Fruit fly (Drosophila melanogaster) whole organism, embryonic: ENCODE measurements around the gene CG5968.

Experiments used
- ATbp ChIP-seq: fragments of 200-800 bp; sonication (Bioruptor generic); optimal IDR thresholded peaks from 2 replicates; lab custom pipeline; 2017; ENCODE audit warnings: missing biosample characterization, mild to moderate bottlenecking, missing genetic modification characterization, missing genetic modification reagents
- Blimp-1 ChIP-seq: fragments of 200-800 bp; sonication (Bioruptor generic); optimal IDR thresholded peaks from 3 replicates; lab custom pipeline; 2018; ENCODE audit warnings: missing biosample characterization, missing genetic modification characterization, mild to moderate bottlenecking, moderate library complexity, missing genetic modification reagents
- CG10209 ChIP-seq: fragments of 200-800 bp; sonication (Bioruptor generic); optimal IDR thresholded peaks from 3 replicates; lab custom pipeline; 2017; ENCODE audit warnings: missing biosample characterization, mild to moderate bottlenecking, missing genetic modification characterization, missing genetic modification reagents
- CG10267 ChIP-seq: fragments of 200-800 bp; sonication (Bioruptor generic); optimal IDR thresholded peaks from 2 replicates; lab custom pipeline; 2018; ENCODE audit warnings: missing biosample characterization, mild to moderate bottlenecking, missing genetic modification characterization, moderate library complexity
- CG11696 ChIP-seq: fragments of 200-800 bp; sonication (Bioruptor generic); IDR thresholded peaks from 2 replicates; pipeline ENCODE4 v1.3.6; 2022; ENCODE audit warnings: missing biosample characterization, missing genetic modification characterization
- CG12104 ChIP-seq: fragments of 200-800 bp; sonication (Bioruptor generic); optimal IDR thresholded peaks from 3 replicates; lab custom pipeline; 2016; ENCODE audit warnings: missing biosample characterization, missing genetic modification characterization
- CG15011 ChIP-seq: fragments of 200-800 bp; sonication (Bioruptor generic); optimal IDR thresholded peaks from 3 replicates; lab custom pipeline; 2018; ENCODE audit warnings: missing biosample characterization, mild to moderate bottlenecking, missing genetic modification characterization
- CG15696 ChIP-seq: fragments of 200-800 bp; sonication (Bioruptor generic); optimal IDR thresholded peaks from 2 replicates; lab custom pipeline; 2019; ENCODE audit warnings: missing biosample characterization, mild to moderate bottlenecking, missing genetic modification characterization, moderate library complexity
- CG16813 ChIP-seq: fragments of 200-800 bp; sonication (Bioruptor generic); IDR thresholded peaks from 3 replicates; pipeline ENCODE4 v1.3.6; 2022; ENCODE audit warnings: missing biosample characterization, missing genetic modification characterization; ENCODE audit not compliant: partially characterized antibody
- CG16863 ChIP-seq: fragments of 200-800 bp; sonication (Bioruptor generic); optimal IDR thresholded peaks from 3 replicates; lab custom pipeline; 2016; ENCODE audit warnings: missing biosample characterization, missing genetic modification characterization
- CG17328 ChIP-seq: fragments of 200-800 bp; sonication (Bioruptor generic); IDR thresholded peaks from 2 replicates; pipeline ENCODE4 v1.3.6; 2022; ENCODE audit warnings: missing biosample characterization, missing genetic modification characterization
- CG17361 ChIP-seq: fragments of 200-800 bp; sonication (Bioruptor generic); IDR thresholded peaks from 3 replicates; pipeline ENCODE4 v1.3.6; 2022; ENCODE audit warnings: missing biosample characterization, missing genetic modification characterization
- CG18262 ChIP-seq: fragments of 200-800 bp; optimal IDR thresholded peaks from 3 replicates; lab custom pipeline; 2019; ENCODE audit warnings: missing biosample characterization, mild to moderate bottlenecking, missing genetic modification characterization, moderate library complexity
- CG6175 ChIP-seq: fragments of 200-800 bp; sonication (Bioruptor generic); IDR thresholded peaks from 3 replicates; pipeline ENCODE4 v1.3.6; 2022; ENCODE audit warnings: missing biosample characterization, missing genetic modification characterization
- CG7745 ChIP-seq: fragments of 200-800 bp; sonication (Bioruptor generic); optimal IDR thresholded peaks from 2 replicates; lab custom pipeline; 2018; ENCODE audit warnings: missing biosample characterization, mild to moderate bottlenecking, missing genetic modification characterization, moderate library complexity
- CG9727 ChIP-seq: fragments of 200-800 bp; sonication (Bioruptor generic); optimal IDR thresholded peaks from 3 replicates; lab custom pipeline; 2017; ENCODE audit warnings: missing biosample characterization, mild to moderate bottlenecking, missing genetic modification characterization
- Chrac-16 ChIP-seq: fragments of 200-800 bp; sonication (Bioruptor generic); optimal IDR thresholded peaks from 3 replicates; lab custom pipeline; 2016; ENCODE audit warnings: missing biosample characterization, missing genetic modification characterization
- Dll ChIP-seq: fragments of 200-800 bp; sonication (Bioruptor generic); IDR thresholded peaks from 4 replicates; pipeline ENCODE4 v1.3.6; 2022; ENCODE audit warnings: missing biosample characterization, missing genetic modification characterization; ENCODE audit not compliant: partially characterized antibody
- HLH4C ChIP-seq: fragments of 200-800 bp; sonication (Bioruptor generic); IDR thresholded peaks from 3 replicates; pipeline ENCODE4 v1.3.6; 2022; ENCODE audit warnings: missing biosample characterization, missing genetic modification characterization; ENCODE audit not compliant: partially characterized antibody
- HmgZ ChIP-seq: fragments of 200-800 bp; sonication (Bioruptor generic); optimal IDR thresholded peaks from 2 replicates; lab custom pipeline; 2018; ENCODE audit warnings: missing biosample characterization, mild to moderate bottlenecking, missing genetic modification characterization
- Hr78 ChIP-seq, 2 experiments: fragments of 200-800 bp in 1 of 2; fragments of >200 bp in 1 of 2; sonication (Bioruptor generic) in 1 of 2; optimal IDR thresholded peaks; 2 replicates each; lab custom pipeline; 2017 to 2019; ENCODE audit warnings: missing biosample characterization in 2 of 2, missing genetic modification characterization in 2 of 2, mild to moderate bottlenecking in 1 of 2, moderate library complexity in 1 of 2
- Lhr ChIP-seq: fragments of 200-800 bp; sonication (Bioruptor generic); optimal IDR thresholded peaks from 3 replicates; lab custom pipeline; 2017; ENCODE audit warnings: mild to moderate bottlenecking, missing biosample characterization, missing genetic modification reagents, missing genetic modification characterization
- Meics ChIP-seq: fragments of 200-800 bp; sonication (Bioruptor generic); optimal IDR thresholded peaks from 2 replicates; lab custom pipeline; 2017; ENCODE audit warnings: missing biosample characterization, mild to moderate bottlenecking, missing genetic modification characterization
- NC2α ChIP-seq: fragments of 200-800 bp; sonication (Bioruptor generic); optimal IDR thresholded peaks from 2 replicates; lab custom pipeline; 2016; ENCODE audit warnings: missing biosample characterization, missing genetic modification characterization
- PHDP ChIP-seq: fragments of 200-800 bp; sonication (Bioruptor generic); optimal IDR thresholded peaks from 3 replicates; lab custom pipeline; 2018; ENCODE audit warnings: missing biosample characterization, mild to moderate bottlenecking, missing genetic modification characterization, moderate library complexity
- Ravus ChIP-seq: fragments of 200-800 bp; sonication (Bioruptor generic); IDR thresholded peaks from 2 replicates; pipeline ENCODE4 v1.3.6; 2022; ENCODE audit warnings: missing biosample characterization, missing genetic modification characterization
- Rx ChIP-seq: fragments of 200-800 bp; sonication (Bioruptor generic); IDR thresholded peaks from 2 replicates; pipeline ENCODE4 v1.3.6; 2022; ENCODE audit warnings: missing biosample characterization, missing genetic modification characterization
- Scr ChIP-seq: fragments of 200-800 bp; sonication (Bioruptor generic); IDR thresholded peaks from 2 replicates; pipeline ENCODE4 v1.3.6; 2022; ENCODE audit warnings: missing biosample characterization, missing genetic modification characterization; ENCODE audit not compliant: partially characterized antibody
- Sin3A ChIP-seq: fragments of >200 bp; optimal IDR thresholded peaks from 2 replicates; lab custom pipeline; 2018
- ash1 ChIP-seq: fragments of 200-800 bp; sonication (Bioruptor generic); optimal IDR thresholded peaks from 2 replicates; lab custom pipeline; 2018; ENCODE audit warnings: missing biosample characterization, mild to moderate bottlenecking, missing genetic modification characterization
- btn ChIP-seq: fragments of 200-800 bp; sonication (Bioruptor generic); optimal IDR thresholded peaks from 2 replicates; lab custom pipeline; 2016; ENCODE audit warnings: missing biosample characterization, missing genetic modification characterization
- cato ChIP-seq: fragments of 200-800 bp; sonication (Bioruptor generic); optimal IDR thresholded peaks from 2 replicates; lab custom pipeline; 2016; ENCODE audit warnings: missing biosample characterization, missing genetic modification characterization, borderline replicate concordance
- croc ChIP-seq: fragments of 200-800 bp; sonication (Bioruptor generic); conservative IDR thresholded peaks from 3 replicates; pipeline ENCODE4 v1.3.6; 2022; ENCODE audit warnings: missing biosample characterization, missing genetic modification characterization
- fd3F ChIP-seq: fragments of 200-800 bp; sonication (Bioruptor generic); optimal IDR thresholded peaks from 2 replicates; lab custom pipeline; 2018; ENCODE audit warnings: missing biosample characterization, mild to moderate bottlenecking, missing genetic modification characterization, moderate library complexity
- fd96Cb ChIP-seq: fragments of 200-800 bp; sonication (Bioruptor generic); optimal IDR thresholded peaks from 2 replicates; lab custom pipeline; 2018; ENCODE audit warnings: missing biosample characterization, mild to moderate bottlenecking, missing genetic modification characterization, moderate library complexity
- hbn ChIP-seq: fragments of 200-800 bp; sonication (Bioruptor generic); IDR thresholded peaks from 2 replicates; pipeline ENCODE4 v1.3.6; 2022; ENCODE audit warnings: missing biosample characterization, missing genetic modification characterization; ENCODE audit not compliant: partially characterized antibody
- kay ChIP-seq: fragments of 200-800 bp; sonication (Bioruptor generic); optimal IDR thresholded peaks from 2 replicates; lab custom pipeline; 2016; ENCODE audit warnings: missing biosample characterization, missing genetic modification characterization
- mirr ChIP-seq: fragments of 200-800 bp; sonication (Bioruptor generic); optimal IDR thresholded peaks from 3 replicates; lab custom pipeline; 2018; ENCODE audit warnings: missing biosample characterization, mild to moderate bottlenecking, missing genetic modification characterization
- pan ChIP-seq, 4 experiments: fragments of >200 bp in 3 of 4; fragments of 200-800 bp in 1 of 4; sonication (Bioruptor generic) in 1 of 4; optimal IDR thresholded peaks in 3 of 4; IDR thresholded peaks in 1 of 4; 2 replicates each; pipeline versions ENCODE4 v1.3.6 to Lab custom; 2017 to 2022; ENCODE audit warnings: missing biosample characterization in 2 of 4, missing genetic modification characterization in 2 of 4, mixed read lengths in 1 of 4
- prd ChIP-seq, 3 experiments: fragments of >200 bp in 2 of 3; fragments of 200-800 bp in 1 of 3; sonication (Bioruptor generic) in 1 of 3; optimal IDR thresholded peaks in 2 of 3; IDR thresholded peaks in 1 of 3; 2 replicates in 2 of 3; 3 replicates in 1 of 3; pipeline versions ENCODE4 v1.3.6 to Lab custom; 2017 to 2022; ENCODE audit warnings: missing biosample characterization in 1 of 3, missing genetic modification characterization in 1 of 3
- run ChIP-seq: fragments of 200-800 bp; sonication (Bioruptor generic); optimal IDR thresholded peaks from 3 replicates; lab custom pipeline; 2018; ENCODE audit warnings: missing biosample characterization, mild to moderate bottlenecking, missing genetic modification characterization
- salm ChIP-seq: fragments of 200-800 bp; sonication (Bioruptor generic); optimal IDR thresholded peaks from 2 replicates; lab custom pipeline; 2018; ENCODE audit warnings: missing biosample characterization, mild to moderate bottlenecking, missing genetic modification characterization
- sc ChIP-seq, 3 experiments: fragments of >200 bp in 2 of 3; fragments of 200-800 bp in 1 of 3; sonication (Bioruptor generic) in 1 of 3; optimal IDR thresholded peaks; 2 replicates in 2 of 3; 3 replicates in 1 of 3; lab custom pipeline; 2017; ENCODE audit warnings: mild to moderate bottlenecking in 1 of 3, missing biosample characterization in 1 of 3, missing genetic modification characterization in 1 of 3, missing genetic modification reagents in 1 of 3
- scrt ChIP-seq: fragments of 200-800 bp; sonication (Bioruptor generic); optimal IDR thresholded peaks from 2 replicates; lab custom pipeline; 2018; ENCODE audit warnings: missing biosample characterization, mild to moderate bottlenecking, missing genetic modification characterization, moderate library complexity
- sima ChIP-seq: fragments of 200-800 bp; sonication (Bioruptor generic); optimal IDR thresholded peaks from 2 replicates; lab custom pipeline; 2016; ENCODE audit warnings: missing biosample characterization, missing genetic modification characterization

CG5968 gene

dm6 chr2L:16535673-16536144 is 14.1 kb downstream of the CG5968 start (continued):
- TF ChIP-seq CG10267 (peak; percentile 89), CG7745 (tag; lab: Kevin White, UChicago) (peak; percentile 86)

dm6 chr2L:16535071-16535581 is 14.6 kb downstream of the CG5968 start:
- TF ChIP-seq CG6175 (GFP tag; lab: Robert Waterston, UW): no peak
- TF ChIP-seq hbn (GFP tag; lab: Robert Waterston, UW): no peak
- no peak for TF ChIP-seq mirr
- peak; percentile 64 for TF ChIP-seq CG17361 (GFP tag; lab: Robert Waterston, UW)
- peak; percentile 52 for TF ChIP-seq Chrac-16 (GFP tag; lab: Kevin White, UChicago)
- peak; percentile 59 for TF ChIP-seq CG18262 (tag; lab: Kevin White, UChicago)
- TF ChIP-seq salm (tag; lab: Kevin White, UChicago): peak; percentile 48
- TF ChIP-seq CG16863 (GFP tag; lab: Kevin White, UChicago): peak; percentile 20
- TF ChIP-seq Sin3A (lab: Kevin White, UChicago): no peak
- TF ChIP-seq run (tag; lab: Kevin White, UChicago): peak; percentile 60
- no peak for TF ChIP-seq CG15696
- peak; percentile 82 for TF ChIP-seq Meics (GFP tag; lab: Kevin White, UChicago)
- no peak for TF ChIP-seq Dll (GFP tag; lab: Robert Waterston, UW)
- TF ChIP-seq Lhr: no peak
- peak; percentile 60 for TF ChIP-seq CG10209 (GFP tag; lab: Kevin White, UChicago)
- TF ChIP-seq ATbp (GFP tag; lab: Kevin White, UChicago): peak; percentile 24
- peak; percentile 76 for TF ChIP-seq PHDP (tag; lab: Kevin White, UChicago)
- TF ChIP-seq cato (GFP tag; lab: Kevin White, UChicago): no peak
- TF ChIP-seq HLH4C (GFP tag; lab: Robert Waterston, UW): no peak
- TF ChIP-seq CG17328: no peak; the same call in 1 of the 2 replicates
- TF ChIP-seq sc (optimal IDR thresholded peaks at IDR 0.05; lab: Kevin White, UChicago): no peak
- peak; percentile 28 for TF ChIP-seq sc (GFP tag; optimal IDR thresholded peaks at IDR 0.05; lab: Kevin White, UChicago)
- peak; percentile 45 for TF ChIP-seq CG12104 (GFP tag; lab: Kevin White, UChicago)
- peak; percentile 31; the same call in 1 of the 3 replicates for TF ChIP-seq croc (GFP tag; lab: Robert Waterston, UW)
- TF ChIP-seq CG11696 (GFP tag; lab: Robert Waterston, UW): no peak
- peak in 1 of 2 experiments; percentile 35 for TF ChIP-seq Hr78 (GFP tag; optimal IDR thresholded peaks at IDR 0.05; lab: Kevin White, UChicago)
- peak; percentile 75 for TF ChIP-seq fd3F (GFP tag; lab: Kevin White, UChicago)
- TF ChIP-seq fd96Cb (tag; lab: Kevin White, UChicago): peak; percentile 72
- TF ChIP-seq scrt (GFP tag; lab: Kevin White, UChicago): no peak
- TF ChIP-seq CG9727 (GFP tag; lab: Kevin White, UChicago): peak; percentile 47
- peak; percentile 53 for TF ChIP-seq sima (GFP tag; lab: Kevin White, UChicago)
- no peak for TF ChIP-seq prd (optimal IDR thresholded peaks at IDR 0.05; lab: Kevin White, UChicago)
- peak; percentile 12; the same call in 1 of the 3 replicates for TF ChIP-seq prd (GFP tag; IDR thresholded peaks at IDR 0.05; lab: Robert Waterston, UW)
- peak; percentile 49 for TF ChIP-seq CG15011 (GFP tag; lab: Kevin White, UChicago)
- TF ChIP-seq Blimp-1: peak; percentile 37
- peak; percentile 10 for TF ChIP-seq NC2α (GFP tag; lab: Kevin White, UChicago)
- no peak for TF ChIP-seq Ravus (GFP tag; lab: Robert Waterston, UW)
- no peak for TF ChIP-seq pan (optimal IDR thresholded peaks at IDR 0.05; lab: Kevin White, UChicago)
- peak in 1 of 2 experiments; percentile 57 for TF ChIP-seq pan (GFP tag; optimal IDR thresholded peaks at IDR 0.05 in 1 of 2, IDR thresholded peaks at IDR 0.05 in 1 of 2)
- no peak for TF ChIP-seq CG16813 (GFP tag; lab: Robert Waterston, UW)
- TF ChIP-seq HmgZ: peak; percentile 57
- TF ChIP-seq Rx (GFP tag; lab: Robert Waterston, UW): peak; percentile 28; the same call in 1 of the 2 replicates
- TF ChIP-seq kay (GFP tag; lab: Kevin White, UChicago): no peak
- no peak for TF ChIP-seq btn
- TF ChIP-seq Scr (GFP tag; lab: Robert Waterston, UW): no peak
- TF ChIP-seq ash1 (GFP tag; lab: Kevin White, UChicago): no peak
